Worm (Caenorhabditis elegans) whole organism, L3 larva: ENCODE data around the gene Y62H9A.4.

Source experiments
- R02D3.7 ChIP-seq: fragments of 150-350 bp; optimal IDR thresholded peaks from 2 replicates; lab custom pipeline; 2014; ENCODE audit warnings: missing biosample characterization, missing genetic modification characterization
- ZK546.5 ChIP-seq: sonication (generic microtip); optimal IDR thresholded peaks from 2 replicates; lab custom pipeline; 2017; ENCODE audit warnings: missing biosample characterization, missing genetic modification characterization
- ama-1 ChIP-seq: fragments of 150-350 bp; optimal IDR thresholded peaks from 2 replicates; lab custom pipeline; 2018
- ceh-16 ChIP-seq: sonication (generic microtip); optimal IDR thresholded peaks from 2 replicates; lab custom pipeline; 2017; ENCODE audit warnings: missing biosample characterization, missing genetic modification characterization
- ceh-28 ChIP-seq: fragments of 150-350 bp; optimal IDR thresholded peaks from 2 replicates; lab custom pipeline; 2014; ENCODE audit warnings: missing biosample characterization, missing genetic modification reagents, missing genetic modification characterization
- ceh-82 ChIP-seq: fragments of 150-350 bp; optimal IDR thresholded peaks from 2 replicates; lab custom pipeline; 2014; ENCODE audit warnings: missing biosample characterization, missing genetic modification characterization
- ceh-9 ChIP-seq: sonication (generic microtip); optimal IDR thresholded peaks from 2 replicates; lab custom pipeline; 2018; ENCODE audit warnings: missing biosample characterization, missing genetic modification characterization
- egl-27 ChIP-seq: sonication (generic microtip); optimal IDR thresholded peaks from 4 replicates; lab custom pipeline; 2017; ENCODE audit warnings: missing biosample characterization, missing genetic modification reagents, missing genetic modification characterization
- egl-5 ChIP-seq: fragments of 150-350 bp; optimal IDR thresholded peaks from 2 replicates; lab custom pipeline; 2017; ENCODE audit warnings: missing biosample characterization, missing genetic modification reagents, missing genetic modification characterization, inconsistent platforms
- elt-2 ChIP-seq: sonication (generic microtip); optimal IDR thresholded peaks from 2 replicates; lab custom pipeline; 2016; ENCODE audit warnings: missing genetic modification reagents, mild to moderate bottlenecking, missing genetic modification characterization, missing compliant biosample characterization
- elt-3 ChIP-seq, 3 experiments: fragments of 150-350 bp in 1 of 3; sonication (generic microtip) in 2 of 3; optimal IDR thresholded peaks; 2 replicates in 2 of 3; 4 replicates in 1 of 3; lab custom pipeline; 2014 to 2017; ENCODE audit warnings: missing biosample characterization in 3 of 3, missing genetic modification characterization in 3 of 3
- eor-1 ChIP-seq, 2 experiments: fragments of 150-350 bp; optimal IDR thresholded peaks; 2 replicates each; lab custom pipeline; 2014 to 2018; ENCODE audit warnings: missing biosample characterization in 2 of 2, missing genetic modification characterization in 2 of 2
- fkh-10 ChIP-seq: sonication (generic microtip); optimal IDR thresholded peaks from 2 replicates; lab custom pipeline; 2017; ENCODE audit warnings: missing biosample characterization, missing genetic modification reagents, missing genetic modification characterization
- fkh-2 ChIP-seq: fragments of 150-350 bp; optimal IDR thresholded peaks from 2 replicates; lab custom pipeline; 2014; ENCODE audit warnings: missing biosample characterization, missing genetic modification reagents, missing genetic modification characterization
- fos-1 ChIP-seq: fragments of 150-350 bp; optimal IDR thresholded peaks from 2 replicates; lab custom pipeline; 2014; ENCODE audit warnings: missing biosample characterization, missing genetic modification characterization
- hmg-11 ChIP-seq: sonication (generic microtip); optimal IDR thresholded peaks from 2 replicates; lab custom pipeline; 2016; ENCODE audit warnings: missing genetic modification characterization, missing compliant biosample characterization
- lin-15B ChIP-seq: fragments of 150-350 bp; optimal IDR thresholded peaks from 2 replicates; lab custom pipeline; 2014; ENCODE audit warnings: missing biosample characterization, missing genetic modification characterization
- lin-39 ChIP-seq: fragments of 150-350 bp; optimal IDR thresholded peaks from 2 replicates; lab custom pipeline; 2018; ENCODE audit warnings: missing biosample characterization, missing genetic modification reagents, missing genetic modification characterization
- lsy-12 ChIP-seq: sonication (generic microtip); optimal IDR thresholded peaks from 2 replicates; lab custom pipeline; 2016; ENCODE audit warnings: mild to moderate bottlenecking, missing genetic modification characterization, missing compliant biosample characterization
- mdl-1 ChIP-seq: fragments of 150-350 bp; optimal IDR thresholded peaks from 2 replicates; lab custom pipeline; 2014; ENCODE audit warnings: missing biosample characterization, missing genetic modification characterization
- mml-1 ChIP-seq: fragments of 150-350 bp; sonication (generic microtip); optimal IDR thresholded peaks from 3 replicates; lab custom pipeline; 2014; ENCODE audit warnings: missing biosample characterization, missing genetic modification characterization
- nfya-1 ChIP-seq: sonication (generic microtip); optimal IDR thresholded peaks from 2 replicates; lab custom pipeline; 2017; ENCODE audit warnings: missing genetic modification characterization, mild to moderate bottlenecking, missing compliant biosample characterization, antibody characterized with exemption, moderate library complexity; ENCODE audit not compliant: insufficient read depth
- nhr-11 ChIP-seq: fragments of 150-350 bp; optimal IDR thresholded peaks from 2 replicates; lab custom pipeline; 2014; ENCODE audit warnings: missing biosample characterization, missing genetic modification characterization
- nhr-23 ChIP-seq: fragments of 150-350 bp; optimal IDR thresholded peaks from 2 replicates; lab custom pipeline; 2014; ENCODE audit warnings: missing biosample characterization, missing genetic modification reagents, missing genetic modification characterization
- nhr-25 ChIP-seq: sonication (generic microtip); optimal IDR thresholded peaks from 2 replicates; lab custom pipeline; 2017; ENCODE audit warnings: missing biosample characterization, missing genetic modification characterization
- nhr-28 ChIP-seq: fragments of 150-350 bp; optimal IDR thresholded peaks from 2 replicates; lab custom pipeline; 2014; ENCODE audit warnings: missing biosample characterization, missing genetic modification characterization
- nhr-43 ChIP-seq: sonication (generic microtip); optimal IDR thresholded peaks from 2 replicates; lab custom pipeline; 2016; ENCODE audit warnings: mild to moderate bottlenecking, missing genetic modification characterization, missing compliant biosample characterization; ENCODE audit not compliant: poor library complexity, severe bottlenecking
- nhr-67 ChIP-seq: fragments of 150-350 bp; optimal IDR thresholded peaks from 2 replicates; lab custom pipeline; 2014; ENCODE audit warnings: missing biosample characterization, missing genetic modification characterization
- nhr-76 ChIP-seq: fragments of 150-350 bp; sonication (generic microtip); optimal IDR thresholded peaks from 5 replicates; lab custom pipeline; 2014; ENCODE audit warnings: missing biosample characterization, missing genetic modification characterization
- pha-4 ChIP-seq: fragments of 150-350 bp; optimal IDR thresholded peaks from 2 replicates; lab custom pipeline; 2014; ENCODE audit warnings: missing biosample characterization, missing genetic modification reagents, missing genetic modification characterization
- pqm-1 ChIP-seq: fragments of 150-350 bp; optimal IDR thresholded peaks from 2 replicates; lab custom pipeline; 2017; ENCODE audit warnings: missing biosample characterization, missing genetic modification characterization, inconsistent platforms
- tbx-2 ChIP-seq: sonication (generic microtip); optimal IDR thresholded peaks from 2 replicates; lab custom pipeline; 2016; ENCODE audit warnings: mild to moderate bottlenecking, missing genetic modification characterization, missing compliant biosample characterization
- zag-1 ChIP-seq: fragments of 150-350 bp; optimal IDR thresholded peaks from 2 replicates; lab custom pipeline; 2014; ENCODE audit warnings: missing biosample characterization, missing genetic modification characterization
- ztf-11 ChIP-seq: fragments of 150-350 bp; optimal IDR thresholded peaks from 2 replicates; lab custom pipeline; 2014; ENCODE audit warnings: missing biosample characterization, missing genetic modification characterization
- ztf-4 ChIP-seq: fragments of 150-350 bp; optimal IDR thresholded peaks from 2 replicates; lab custom pipeline; 2014; ENCODE audit warnings: missing biosample characterization, missing genetic modification characterization

The Y62H9A.4 gene

DNA sequence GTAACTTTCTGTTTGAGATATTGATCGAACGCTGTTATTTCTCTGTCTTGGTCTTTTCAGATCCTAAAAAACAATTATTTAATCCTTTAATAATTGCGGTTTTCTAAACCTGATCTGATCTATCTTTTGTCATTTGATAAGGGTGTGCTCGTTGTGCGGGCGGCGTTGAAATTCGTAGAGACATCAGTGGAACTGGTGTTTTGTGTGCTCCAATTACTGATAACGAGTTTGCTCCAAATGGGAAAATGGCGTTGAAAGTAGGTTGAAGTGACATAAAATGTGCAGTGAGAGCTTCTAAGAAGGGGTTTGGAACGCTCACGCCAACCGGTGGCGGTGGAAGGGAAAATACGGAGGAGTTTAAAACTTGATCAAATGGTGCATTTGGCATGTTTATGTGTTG lies 25.5 kb upstream of the Y62H9A.4 start:
- TF ChIP-seq ztf-4 (tag; lab: Kevin White, UChicago) (no peak), lsy-12 (tag; lab: Kevin White, UChicago) (no peak), elt-2 (tag; lab: Kevin White, UChicago) (peak; percentile 67), lin-15B (no peak), egl-5 (no peak), pqm-1 (tag; lab: Kevin White, UChicago) (peak; percentile 56), ZK546.5 (tag; lab: Kevin White, UChicago) (no peak), ztf-11 (tag; lab: Kevin White, UChicago) (no peak)

- no peak for TF ChIP-seq hmg-11 (tag; lab: Kevin White, UChicago)
- no peak for TF ChIP-seq ceh-28 (tag; lab: Kevin White, UChicago)
- TF ChIP-seq mdl-1 (tag; lab: Kevin White, UChicago): no peak
- TF ChIP-seq ztf-11 (tag; lab: Kevin White, UChicago): no peak
- no peak for TF ChIP-seq ceh-9 (tag; lab: Kevin White, UChicago)
- no peak for TF ChIP-seq ceh-16 (tag; lab: Kevin White, UChicago)
- TF ChIP-seq mml-1: no peak
- no peak for TF ChIP-seq ceh-82 (tag; lab: Kevin White, UChicago)
- no peak for TF ChIP-seq R02D3.7 (tag; lab: Kevin White, UChicago)
These were observed 25.0 kb upstream of the Y62H9A.4 start, which contains the start of gene F54F7.8 for ce11 chrX:11854903-11855302. F54F7.8 (minus strand) TSS chrX:11855003.

ce11 chrX:11856214-11856613 lies 23.7 kb upstream of the Y62H9A.4 start:
- TF ChIP-seq ceh-9 (tag; lab: Kevin White, UChicago) (no peak), tbx-2 (no peak)

- TF ChIP-seq ceh-16 (tag; lab: Kevin White, UChicago) (no peak), fkh-2 (tag; lab: Kevin White, UChicago) (no peak), ceh-9 (tag; lab: Kevin White, UChicago) (no peak), elt-3 (tag; optimal IDR thresholded peaks at IDR 0.05; lab: Kevin White, UChicago) (no peak), fos-1 (no peak), egl-27 (no peak), eor-1 (tag; optimal IDR thresholded peaks at IDR 0.05; lab: Kevin White, UChicago) (no peak), nhr-28 (tag; lab: Kevin White, UChicago) (no peak), nhr-23 (no peak), nfya-1 (tag; lab: Kevin White, UChicago) (no peak)
These were observed 22.7 kb upstream of the Y62H9A.4 start, which contains the start of gene mes-1 for ce11 chrX:11857178-11857577. mes-1 (plus strand) TSS chrX:11857478.

ce11 chrX:11863307-11863706 lies 16.6 kb upstream of the Y62H9A.4 start, which contains the start of gene F54F7.10:
F54F7.10 (plus strand) TSS chrX:11863607.
- TF ChIP-seq ama-1 (lab: Kevin White, UChicago) (no peak), nhr-28 (tag; lab: Kevin White, UChicago) (no peak), nhr-43 (tag; lab: Kevin White, UChicago) (no peak), nhr-11 (tag; lab: Kevin White, UChicago) (no peak), ceh-9 (tag; lab: Kevin White, UChicago) (no peak), egl-5 (no peak), mml-1 (no peak), pha-4 (no peak), ztf-4 (tag; lab: Kevin White, UChicago) (no peak), hmg-11 (tag; lab: Kevin White, UChicago) (no peak)

ce11 chrX:11865083-11865482 lies 14.8 kb upstream of the Y62H9A.4 start, which contains the start of gene F54F7.6:
F54F7.6 (plus strand) TSS chrX:11865383.
- TF ChIP-seq nhr-67 (no peak), ZK546.5 (tag; lab: Kevin White, UChicago) (no peak), tbx-2 (no peak), egl-5 (no peak), egl-27 (no peak), ztf-4 (tag; lab: Kevin White, UChicago) (no peak), nfya-1 (tag; lab: Kevin White, UChicago) (no peak), elt-3 (tag; optimal IDR thresholded peaks at IDR 0.05; lab: Kevin White, UChicago) (no peak), zag-1 (tag; lab: Kevin White, UChicago) (no peak), ceh-16 (tag; lab: Kevin White, UChicago) (no peak), lin-39 (tag; lab: Kevin White, UChicago) (no peak), elt-2 (tag; lab: Kevin White, UChicago) (no peak), fkh-10 (no peak), fos-1 (no peak), nhr-76 (tag; lab: Kevin White, UChicago) (no peak), mml-1 (no peak), nhr-25 (tag; lab: Kevin White, UChicago) (no peak)
